Fruit fly (Drosophila melanogaster): ENCODE measurements around the gene Octbeta1R.

The Octbeta1R gene

dm6 chr3R:22497025-22497424 lies at the start of gene Octbeta1R:
Gene Octbeta1R, plus strand, starts transcription at chr3R:22497215.
- no peak for TF ChIP-seq Dfd (GFP tag; optimal IDR thresholded peaks at IDR 0.05)
- TF ChIP-seq Hr78 (GFP tag; optimal IDR thresholded peaks at IDR 0.05) = no peak
- TF ChIP-seq psq (GFP tag; optimal IDR thresholded peaks at IDR 0.05) = no peak

dm6 chr3R:22447874-22448254 lies 49.2 kb upstream of the Octbeta1R start, which contains the start of gene CG34376:
Gene CG34376, plus strand, starts transcription at chr3R:22448099.
- peak; percentile 88 for TF ChIP-seq psq (GFP tag; optimal IDR thresholded peaks at IDR 0.05)
- peak; percentile 46 for TF ChIP-seq woc (GFP tag; optimal IDR thresholded peaks at IDR 0.05)
- TF ChIP-seq rgr (GFP tag; optimal IDR thresholded peaks at IDR 0.05) = peak; percentile 8
- TF ChIP-seq dsf (GFP tag; optimal IDR thresholded peaks at IDR 0.05; ENCODE audit: borderline replicate concordance) = no peak
- TF ChIP-seq Dif (GFP tag; optimal IDR thresholded peaks at IDR 0.05; ENCODE audit: partially characterized antibody) = peak; percentile 36
- peak; percentile 3 for TF ChIP-seq h (GFP tag; optimal IDR thresholded peaks at IDR 0.05)
- peak; percentile 8 for TF ChIP-seq Sp1 (GFP tag; optimal IDR thresholded peaks at IDR 0.05)
- TF ChIP-seq Rel (GFP tag; optimal IDR thresholded peaks at IDR 0.05) = no peak
- peak; percentile 67 for TF ChIP-seq Rel (tag; optimal IDR thresholded peaks at IDR 0.05)
- TF ChIP-seq foxo (GFP tag; optimal IDR thresholded peaks at IDR 0.05) = no peak
- TF ChIP-seq Hr83 (GFP tag; optimal IDR thresholded peaks at IDR 0.05; ENCODE audit: poor library complexity, severe bottlenecking) = peak; percentile 80
- TF ChIP-seq Hnf4 (GFP tag; optimal IDR thresholded peaks at IDR 0.05) = no peak

dm6 chr3R:22449871-22450424 lies 47.1 kb upstream of the Octbeta1R start:
- TF ChIP-seq ey (GFP tag; optimal IDR thresholded peaks at IDR 0.05) (no peak), Myc (optimal IDR thresholded peaks at IDR 0.05) (no peak), CG32264 (GFP tag; optimal IDR thresholded peaks at IDR 0.05) (no peak), dmrt93B (GFP tag; optimal IDR thresholded peaks at IDR 0.05) (no peak), psq (GFP tag; optimal IDR thresholded peaks at IDR 0.05) (no peak), CG9705 (GFP tag; optimal IDR thresholded peaks at IDR 0.05) (no peak), lola (GFP tag; optimal IDR thresholded peaks at IDR 0.05) (no peak), Dif (GFP tag; optimal IDR thresholded peaks at IDR 0.05; ENCODE audit: partially characterized antibody) (no peak), Rel (GFP tag; optimal IDR thresholded peaks at IDR 0.05) (no peak), Rel (tag; optimal IDR thresholded peaks at IDR 0.05) (no peak), Vsx2 (GFP tag; optimal IDR thresholded peaks at IDR 0.05; ENCODE audit: partially characterized antibody) (no peak), woc (GFP tag; optimal IDR thresholded peaks at IDR 0.05) (no peak), dl (GFP tag; optimal IDR thresholded peaks at IDR 0.05; ENCODE audit: insufficient read depth in 1 of 2, partially characterized antibody in 2 of 2) (no peak), Hnf4 (GFP tag; optimal IDR thresholded peaks at IDR 0.05) (no peak), fru (GFP tag; optimal IDR thresholded peaks at IDR 0.05) (no peak), jim (GFP tag; optimal IDR thresholded peaks at IDR 0.05) (no peak), GATAd (GFP tag; optimal IDR thresholded peaks at IDR 0.05) (no peak), Dfd (GFP tag; optimal IDR thresholded peaks at IDR 0.05) (no peak), OdsH (GFP tag; optimal IDR thresholded peaks at IDR 0.05) (no peak), usp (GFP tag; optimal IDR thresholded peaks at IDR 0.05) (no peak)

dm6 chr3R:22454397-22455334 lies 42.3 kb upstream of the Octbeta1R start:
- TF ChIP-seq Vsx2 (GFP tag; optimal IDR thresholded peaks at IDR 0.05; ENCODE audit: partially characterized antibody) (no peak), GATAd (GFP tag; optimal IDR thresholded peaks at IDR 0.05) (no peak), Dfd (GFP tag; optimal IDR thresholded peaks at IDR 0.05) (no peak), woc (GFP tag; optimal IDR thresholded peaks at IDR 0.05) (no peak), sage (GFP tag; optimal IDR thresholded peaks at IDR 0.05) (no peak), HLH106 (tag; optimal IDR thresholded peaks at IDR 0.05) (no peak), br (GFP tag; optimal IDR thresholded peaks at IDR 0.05) (no peak), Sp1 (GFP tag; optimal IDR thresholded peaks at IDR 0.05) (no peak), brk (GFP tag; optimal IDR thresholded peaks at IDR 0.05) (no peak), Myc (optimal IDR thresholded peaks at IDR 0.05) (no peak), Rel (GFP tag; optimal IDR thresholded peaks at IDR 0.05) (no peak), Rel (tag; optimal IDR thresholded peaks at IDR 0.05) (no peak), N (GFP tag; optimal IDR thresholded peaks at IDR 0.05) (no peak), Jra (GFP tag; optimal IDR thresholded peaks at IDR 0.05) (no peak)

All from whole organism, wandering third instar larva.